Worm (Caenorhabditis elegans): ENCODE measurements around the gene ddl-1.

ce11 chrII:5665991-5666390 lies 17.8 kb upstream of the ddl-1 start, which contains the start of gene C25H3.16:
- no peak for TF ChIP-seq W03F9.2 (tag; optimal IDR thresholded peaks at IDR 0.05)
- TF ChIP-seq him-1 (tag; optimal IDR thresholded peaks at IDR 0.05) = no peak

Data from whole organism, L4/young adult.